Worm (Caenorhabditis elegans): Measurements from ENCODE around the gene Y46E12A.3.

- TF ChIP-seq mep-1 (tag; optimal IDR thresholded peaks at IDR 0.05) (no peak), drap-1 (GFP tag; optimal IDR thresholded peaks at IDR 0.05) (no peak), nhr-76 (tag; optimal IDR thresholded peaks at IDR 0.05) (no peak), nhr-28 (tag; optimal IDR thresholded peaks at IDR 0.05) (no peak), flh-1 (GFP tag; optimal IDR thresholded peaks at IDR 0.05) (no peak), mab-5 (tag; optimal IDR thresholded peaks at IDR 0.05) (no peak), pha-4 (tag; optimal IDR thresholded peaks at IDR 0.05) (no peak), elt-3 (tag; optimal IDR thresholded peaks at IDR 0.05) (no peak)
Observed at ce11 chrIII:1758632-1759031, 3.9 kb upstream of the Y46E12A.3 start, which contains the start of gene Y46E12A.2.

Data from whole organism, mixed stage, embryonic.